Worm (Caenorhabditis elegans) whole organism, L1 larva: ENCODE results near the gene nhr-76.

Experiments
- C16A3.4 ChIP-seq: fragments of 150-350 bp; optimal IDR thresholded peaks from 2 replicates; lab custom pipeline; 2014; ENCODE audit warnings: missing biosample characterization, missing genetic modification characterization
- F16B12.6 ChIP-seq: fragments of 150-350 bp; optimal IDR thresholded peaks from 2 replicates; lab custom pipeline; 2014; ENCODE audit warnings: missing biosample characterization, missing genetic modification characterization
- Y116A8C.19 ChIP-seq: sonication (generic microtip); optimal IDR thresholded peaks from 2 replicates; lab custom pipeline; 2016; ENCODE audit warnings: missing compliant biosample characterization, missing genetic modification characterization, borderline replicate concordance
- aha-1 ChIP-seq: fragments of 150-350 bp; optimal IDR thresholded peaks from 2 replicates; lab custom pipeline; 2014; ENCODE audit warnings: missing biosample characterization, missing genetic modification characterization
- ceh-8 ChIP-seq: fragments of 200-800 bp; sonication (Bioruptor generic); optimal IDR thresholded peaks from 2 replicates; lab custom pipeline; 2018; ENCODE audit warnings: mild to moderate bottlenecking, missing genetic modification characterization, moderate library complexity, missing compliant biosample characterization
- ceh-90 ChIP-seq: sonication (generic microtip); optimal IDR thresholded peaks from 2 replicates; lab custom pipeline; 2016; ENCODE audit warnings: missing genetic modification characterization, missing compliant biosample characterization
- ces-1 ChIP-seq: fragments of 150-350 bp; optimal IDR thresholded peaks from 2 replicates; lab custom pipeline; 2014; ENCODE audit warnings: missing biosample characterization, missing genetic modification reagents, missing genetic modification characterization
- dpl-1 ChIP-seq, 3 experiments: fragments of 150-350 bp in 2 of 3; sonication (generic microtip) in 1 of 3; optimal IDR thresholded peaks; 2 replicates each; lab custom pipeline; 2014 to 2017; ENCODE audit warnings: missing biosample characterization in 3 of 3, missing genetic modification characterization in 3 of 3, missing genetic modification reagents in 3 of 3
- dsc-1 ChIP-seq: sonication (generic microtip); optimal IDR thresholded peaks from 2 replicates; lab custom pipeline; 2016; ENCODE audit warnings: mild to moderate bottlenecking, missing genetic modification characterization, missing compliant biosample characterization
- efl-1 ChIP-seq, 4 experiments: fragments of 150-350 bp; optimal IDR thresholded peaks in 3 of 4; peaks in 1 of 4; 1 replicate in 1 of 4; 2 replicates in 3 of 4; lab custom pipeline; 2014; ENCODE audit warnings: missing biosample characterization in 2 of 4, missing genetic modification characterization in 2 of 4, missing genetic modification reagents in 2 of 4
- elt-2 ChIP-seq: sonication (generic microtip); optimal IDR thresholded peaks from 2 replicates; lab custom pipeline; 2016; ENCODE audit warnings: missing genetic modification characterization, mild to moderate bottlenecking, inconsistent platforms, missing compliant biosample characterization, missing genetic modification reagents
- ets-5 ChIP-seq: fragments of 200-800 bp; sonication (Bioruptor generic); IDR thresholded peaks from 2 replicates; pipeline ENCODE4 v1.3.6; 2022; ENCODE audit warnings: missing genetic modification characterization, missing compliant biosample characterization
- fkh-4 ChIP-seq: sonication (generic microtip); optimal IDR thresholded peaks from 2 replicates; lab custom pipeline; 2016; ENCODE audit warnings: missing compliant biosample characterization, missing genetic modification characterization, borderline replicate concordance
- fkh-8 ChIP-seq: sonication (generic microtip); optimal IDR thresholded peaks from 2 replicates; lab custom pipeline; 2016; ENCODE audit warnings: mild to moderate bottlenecking, missing genetic modification characterization, missing compliant biosample characterization
- fos-1 ChIP-seq: fragments of 150-350 bp; optimal IDR thresholded peaks from 2 replicates; lab custom pipeline; 2014; ENCODE audit warnings: missing biosample characterization, missing genetic modification characterization
- hlh-4 ChIP-seq: sonication (generic microtip); optimal IDR thresholded peaks from 2 replicates; lab custom pipeline; 2016; ENCODE audit warnings: mild to moderate bottlenecking, missing genetic modification characterization, missing compliant biosample characterization
- irx-1 ChIP-seq: sonication (generic microtip); optimal IDR thresholded peaks from 2 replicates; lab custom pipeline; 2016; ENCODE audit warnings: missing genetic modification characterization, missing compliant biosample characterization
- isw-1 ChIP-seq: fragments of 200-800 bp; sonication (Bioruptor generic); IDR thresholded peaks from 2 replicates; pipeline ENCODE4 v1.3.6; 2022; ENCODE audit warnings: missing genetic modification characterization, missing compliant biosample characterization
- lin-13 ChIP-seq: fragments of 150-350 bp; optimal IDR thresholded peaks from 2 replicates; lab custom pipeline; 2014; ENCODE audit warnings: missing biosample characterization, missing genetic modification reagents, missing genetic modification characterization
- lir-3 ChIP-seq: sonication (generic microtip); optimal IDR thresholded peaks from 2 replicates; lab custom pipeline; 2016; ENCODE audit warnings: mild to moderate bottlenecking, missing genetic modification characterization, moderate library complexity, missing compliant biosample characterization; ENCODE audit not compliant: poor library complexity
- lsy-2 ChIP-seq, 2 experiments: fragments of 150-350 bp; optimal IDR thresholded peaks; 2 replicates each; lab custom pipeline; 2014; ENCODE audit warnings: missing biosample characterization in 2 of 2, missing genetic modification characterization in 2 of 2
- mdl-1 ChIP-seq, 2 experiments: fragments of 150-350 bp; optimal IDR thresholded peaks; 2 replicates each; lab custom pipeline; 2014 to 2017; ENCODE audit warnings: missing biosample characterization in 2 of 2, missing genetic modification characterization in 2 of 2, inconsistent platforms in 1 of 2
- mef-2 ChIP-seq: fragments of 150-350 bp; optimal IDR thresholded peaks from 2 replicates; lab custom pipeline; 2014; ENCODE audit warnings: missing biosample characterization, missing genetic modification characterization
- nhr-11 ChIP-seq: fragments of 150-350 bp; optimal IDR thresholded peaks from 2 replicates; lab custom pipeline; 2014; ENCODE audit warnings: missing biosample characterization, missing genetic modification characterization
- nhr-12 ChIP-seq: sonication (generic microtip); optimal IDR thresholded peaks from 2 replicates; lab custom pipeline; 2017; ENCODE audit warnings: missing biosample characterization, missing genetic modification characterization
- nhr-237 ChIP-seq: fragments of 150-350 bp; optimal IDR thresholded peaks from 2 replicates; lab custom pipeline; 2014; ENCODE audit warnings: missing biosample characterization, missing genetic modification characterization
- nhr-47 ChIP-seq: sonication (generic microtip); optimal IDR thresholded peaks from 2 replicates; lab custom pipeline; 2016; ENCODE audit warnings: mild to moderate bottlenecking, missing genetic modification characterization, moderate library complexity, missing compliant biosample characterization
- nhr-71 ChIP-seq: sonication (generic microtip); optimal IDR thresholded peaks from 2 replicates; lab custom pipeline; 2016; ENCODE audit warnings: mild to moderate bottlenecking, missing genetic modification characterization, moderate library complexity, missing compliant biosample characterization
- nhr-85 ChIP-seq: sonication (generic microtip); peaks from one replicate; lab custom pipeline; 2016; ENCODE audit warnings: missing genetic modification characterization, inconsistent platforms, missing compliant biosample characterization
- nhr-90 ChIP-seq: sonication (generic microtip); optimal IDR thresholded peaks from 2 replicates; lab custom pipeline; 2016; ENCODE audit warnings: mild to moderate bottlenecking, missing genetic modification characterization, missing compliant biosample characterization; ENCODE audit not compliant: poor library complexity
- pag-3 ChIP-seq: sonication (generic microtip); optimal IDR thresholded peaks from 2 replicates; lab custom pipeline; 2017; ENCODE audit warnings: missing genetic modification characterization, mild to moderate bottlenecking, missing compliant biosample characterization, antibody characterized with exemption, borderline replicate concordance; ENCODE audit not compliant: insufficient read depth
- pax-3 ChIP-seq: fragments of 200-800 bp; sonication (Bioruptor generic); optimal IDR thresholded peaks from 2 replicates; lab custom pipeline; 2018; ENCODE audit warnings: mild to moderate bottlenecking, missing genetic modification characterization, moderate library complexity, missing compliant biosample characterization
- rnt-1 ChIP-seq: sonication (generic microtip); optimal IDR thresholded peaks from 2 replicates; lab custom pipeline; 2016; ENCODE audit warnings: mild to moderate bottlenecking, missing genetic modification characterization, moderate library complexity, missing compliant biosample characterization
- skn-1 ChIP-seq: fragments of 150-350 bp; optimal IDR thresholded peaks from 2 replicates; lab custom pipeline; 2014; ENCODE audit warnings: missing biosample characterization, missing genetic modification characterization
- sox-4 ChIP-seq: sonication (generic microtip); optimal IDR thresholded peaks from 2 replicates; lab custom pipeline; 2016; ENCODE audit warnings: missing genetic modification characterization, missing compliant biosample characterization
- swsn-7 ChIP-seq: sonication (generic microtip); optimal IDR thresholded peaks from 2 replicates; lab custom pipeline; 2016; ENCODE audit warnings: missing genetic modification characterization, missing compliant biosample characterization
- tlp-1 ChIP-seq: fragments of 150-350 bp; optimal IDR thresholded peaks from 2 replicates; lab custom pipeline; 2014; ENCODE audit warnings: missing biosample characterization, missing genetic modification characterization
- unc-130 ChIP-seq: fragments of 150-350 bp; optimal IDR thresholded peaks from 2 replicates; lab custom pipeline; 2017; ENCODE audit warnings: missing biosample characterization, missing genetic modification characterization, inconsistent platforms
- unc-62 ChIP-seq: fragments of 150-350 bp; optimal IDR thresholded peaks from 2 replicates; lab custom pipeline; 2014; ENCODE audit warnings: missing biosample characterization, missing genetic modification reagents, missing genetic modification characterization
- unc-86 ChIP-seq: sonication (generic microtip); optimal IDR thresholded peaks from 2 replicates; lab custom pipeline; 2016; ENCODE audit warnings: missing genetic modification characterization, missing compliant biosample characterization
- unc-98 ChIP-seq: fragments of 200-800 bp; sonication (Bioruptor generic); IDR thresholded peaks from 2 replicates; pipeline ENCODE4 v1.3.6; 2022; ENCODE audit warnings: missing genetic modification characterization, missing compliant biosample characterization
- zip-4 ChIP-seq: fragments of 200-800 bp; sonication (Bioruptor generic); optimal IDR thresholded peaks from 2 replicates; lab custom pipeline; 2018; ENCODE audit warnings: mild to moderate bottlenecking, missing genetic modification characterization, moderate library complexity, missing compliant biosample characterization
- ztf-11 ChIP-seq, 2 experiments: sonication (generic microtip); optimal IDR thresholded peaks; 2 replicates each; lab custom pipeline; 2016 to 2017; ENCODE audit warnings: missing genetic modification characterization in 2 of 2, missing biosample characterization in 1 of 2, missing compliant biosample characterization in 1 of 2
- ztf-4 ChIP-seq: fragments of 150-350 bp; optimal IDR thresholded peaks from 2 replicates; lab custom pipeline; 2014; ENCODE audit warnings: missing biosample characterization, missing genetic modification characterization

nhr-76 gene

DNA sequence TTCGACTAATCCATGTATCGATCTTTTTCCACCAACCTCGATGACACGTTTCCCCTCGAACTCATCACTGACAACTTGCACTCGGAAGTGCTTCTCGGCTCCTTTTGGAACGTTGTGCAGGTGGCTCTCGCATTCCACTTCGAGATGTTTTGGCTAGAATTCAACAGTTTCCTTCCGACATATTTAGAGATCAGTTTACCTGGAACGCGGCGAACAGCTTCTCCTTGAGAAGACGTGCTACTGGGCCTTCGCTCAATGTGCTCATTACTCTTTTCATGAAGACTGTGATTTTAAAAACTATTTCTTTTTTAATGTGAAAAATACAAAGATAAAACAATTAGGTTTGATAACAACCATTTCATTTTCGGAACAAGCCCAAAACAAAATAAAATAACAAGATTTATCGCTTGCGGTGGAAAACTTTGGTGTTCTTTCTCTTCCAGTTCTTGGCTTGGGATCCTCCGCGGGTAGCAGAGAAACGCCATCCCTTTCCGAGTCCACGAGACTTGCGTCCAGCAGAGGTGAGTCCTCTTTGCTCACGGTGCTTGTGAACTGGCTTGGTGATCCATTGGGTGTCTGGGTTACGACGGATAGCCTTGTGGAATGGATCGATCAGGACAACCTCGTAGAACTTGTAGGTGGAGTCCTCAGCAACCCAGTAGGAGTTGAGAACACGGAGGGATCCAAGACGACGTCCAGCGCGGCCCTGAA, 26.0 kb downstream of the nhr-76 start, which contains the start of gene K11H12.1:
Gene K11H12.1 (minus strand): TSS at position 284 of the 711 bp plus-strand sequence.
- TF ChIP-seq ztf-11 (tag; optimal IDR thresholded peaks at IDR 0.05; lab: Kevin White, UChicago) (no peak), aha-1 (tag; lab: Kevin White, UChicago) (no peak), lsy-2 (tag; optimal IDR thresholded peaks at IDR 0.05; lab: Kevin White, UChicago) (peak in 1 of 2 experiments; percentile 46), unc-62 (no peak), unc-98 (GFP tag; lab: Robert Waterston, UW) (no peak), ceh-90 (tag; lab: Kevin White, UChicago) (no peak), fkh-4 (tag; lab: Kevin White, UChicago) (no peak), mef-2 (tag; lab: Kevin White, UChicago) (no peak), hlh-4 (tag; lab: Kevin White, UChicago) (no peak), nhr-85 (tag; lab: Kevin White, UChicago) (peak; percentile 37), isw-1 (GFP tag; lab: Robert Waterston, UW) (no peak), efl-1 (optimal IDR thresholded peaks at IDR 0.05; lab: Kevin White, UChicago) (no peak), efl-1 (GFP tag; optimal IDR thresholded peaks at IDR 0.05 in 1 of 2; lab: Kevin White, UChicago) (peak in 1 of 2 experiments; percentile 63), ets-5 (GFP tag; lab: Robert Waterston, UW) (no peak)

DNA sequence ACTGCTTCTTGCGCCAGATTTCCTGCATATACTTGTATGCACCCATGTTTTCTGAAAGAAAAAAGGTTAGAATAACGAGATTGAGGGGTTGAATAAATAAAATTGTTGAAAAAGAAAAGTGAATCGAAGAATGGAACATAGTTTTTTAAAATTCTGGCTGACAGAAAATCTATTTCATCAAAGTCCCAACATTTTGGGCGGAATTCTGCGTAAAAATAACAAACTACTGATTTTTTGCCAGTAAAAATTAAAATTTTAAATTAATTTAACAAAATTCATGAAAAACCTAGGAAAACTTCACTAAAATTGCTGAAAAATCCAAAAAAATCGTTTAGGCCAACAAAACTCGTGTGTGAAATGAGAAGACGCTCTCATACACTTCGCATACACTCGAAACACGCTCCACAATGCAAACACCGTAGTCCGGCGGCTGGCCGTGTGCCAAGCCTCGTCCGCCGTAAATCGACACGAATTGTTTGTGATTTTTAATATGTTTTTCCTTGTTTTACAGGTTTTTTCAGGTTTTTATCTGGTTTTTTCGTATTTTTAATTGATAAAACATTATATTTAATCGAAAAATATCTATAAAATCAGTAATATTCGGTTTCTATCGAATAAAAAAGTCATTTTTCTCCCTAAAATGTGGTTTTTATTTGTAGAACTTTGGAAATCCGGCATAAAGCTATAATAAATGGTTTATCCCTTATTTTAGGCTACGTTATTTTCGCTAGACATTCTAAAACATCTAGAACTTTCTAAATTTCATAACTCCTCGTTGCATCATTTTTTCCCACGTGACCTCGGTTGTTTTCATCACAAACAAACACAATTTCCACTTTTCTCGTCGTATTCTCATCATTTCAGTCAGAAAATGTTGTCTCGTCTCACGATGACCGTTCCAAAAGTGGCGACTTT, 27.4 kb downstream of the nhr-76 start, which contains the start of the genes rpl-15 and K11H12.8:
Gene rpl-15 (minus strand): TSS at position 51 of the 915 bp plus-strand sequence.
Gene K11H12.8 (plus strand): TSS at position 865 of the 915 bp plus-strand sequence.
- TF ChIP-seq tlp-1 (tag; lab: Kevin White, UChicago): no peak
- TF ChIP-seq ces-1 (GFP tag; lab: Kevin White, UChicago): peak; percentile 82
- TF ChIP-seq nhr-12: peak; percentile 59
- peak; percentile 96 for TF ChIP-seq unc-98 (GFP tag; lab: Robert Waterston, UW)
- TF ChIP-seq aha-1 (tag; lab: Kevin White, UChicago): peak; percentile 99
- peak; percentile 88 for TF ChIP-seq pag-3 (tag; lab: Kevin White, UChicago)
- peak; percentile 100 for TF ChIP-seq pax-3 (tag; lab: Kevin White, UChicago)
- TF ChIP-seq skn-1 (tag; lab: Kevin White, UChicago): peak; percentile 97
- TF ChIP-seq unc-86 (tag; lab: Kevin White, UChicago): peak; percentile 99
- peak; percentile 100 for TF ChIP-seq nhr-47 (tag; lab: Kevin White, UChicago)
- peak; percentile 93 to 95 (median 94) for TF ChIP-seq dpl-1 (GFP tag; optimal IDR thresholded peaks at IDR 0.05; lab: Kevin White, UChicago)
- peak; percentile 83 to 100 for TF ChIP-seq mdl-1 (tag; optimal IDR thresholded peaks at IDR 0.05; lab: Kevin White, UChicago)
- TF ChIP-seq ztf-4 (tag; lab: Kevin White, UChicago): peak; percentile 100
- peak; percentile 97 for TF ChIP-seq elt-2 (tag; lab: Kevin White, UChicago)
- peak; percentile 80 for TF ChIP-seq ceh-90 (tag; lab: Kevin White, UChicago)
- TF ChIP-seq ets-5 (GFP tag; lab: Robert Waterston, UW): peak; percentile 90; the same call in 1 of the 2 replicates
- TF ChIP-seq zip-4 (GFP tag; lab: Kevin White, UChicago): peak; percentile 97
- TF ChIP-seq swsn-7 (tag; lab: Kevin White, UChicago): peak; percentile 100
- peak; percentile 98 for TF ChIP-seq sox-4 (tag; lab: Kevin White, UChicago)
- peak; percentile 98 for TF ChIP-seq nhr-237 (tag; lab: Kevin White, UChicago)
- peak; percentile 100 for TF ChIP-seq fkh-8 (tag; lab: Kevin White, UChicago)
- peak; percentile 100 for TF ChIP-seq C16A3.4 (tag; lab: Kevin White, UChicago)
- TF ChIP-seq lin-13 (GFP tag; lab: Kevin White, UChicago): peak; percentile 100
- TF ChIP-seq unc-130 (tag; lab: Kevin White, UChicago): peak; percentile 100
- TF ChIP-seq nhr-90 (tag; lab: Kevin White, UChicago): peak; percentile 100
- TF ChIP-seq F16B12.6 (tag; lab: Kevin White, UChicago): peak; percentile 78
- TF ChIP-seq dsc-1 (tag; lab: Kevin White, UChicago): peak; percentile 100
- TF ChIP-seq nhr-71: peak; percentile 100
- TF ChIP-seq efl-1 (optimal IDR thresholded peaks at IDR 0.05; lab: Kevin White, UChicago): peak; percentile 97 to 98
- peak; percentile 89 to 99 for TF ChIP-seq efl-1 (GFP tag; optimal IDR thresholded peaks at IDR 0.05 in 1 of 2; lab: Kevin White, UChicago)
- TF ChIP-seq Y116A8C.19 (tag; lab: Kevin White, UChicago): peak; percentile 80
- peak; percentile 96 for TF ChIP-seq nhr-11 (tag; lab: Kevin White, UChicago)
- TF ChIP-seq irx-1 (tag; lab: Kevin White, UChicago): peak; percentile 99
- peak; percentile 98 for TF ChIP-seq ceh-8 (GFP tag; lab: Kevin White, UChicago)
- peak; percentile 97 for TF ChIP-seq lir-3 (tag; lab: Kevin White, UChicago)
- TF ChIP-seq fos-1 (tag; lab: Kevin White, UChicago): peak; percentile 98
- peak; percentile 100 for TF ChIP-seq rnt-1 (tag; lab: Kevin White, UChicago)
